Worm (Caenorhabditis elegans) whole organism, L4 larva: Measurements from ENCODE around the gene ZK945.4.

Source experiments
- D1046.2 ChIP-seq: fragments of 200-800 bp; sonication (Bioruptor generic); IDR thresholded peaks from 2 replicates; pipeline ENCODE4 v1.3.6; 2022; ENCODE audit warnings: missing genetic modification characterization, missing compliant biosample characterization
- F37D6.2 ChIP-seq: sonication (generic microtip); optimal IDR thresholded peaks from 2 replicates; lab custom pipeline; 2016; ENCODE audit warnings: mild to moderate bottlenecking, missing genetic modification characterization, missing compliant biosample characterization
- F44E2.7 ChIP-seq: fragments of 200-800 bp; sonication (Bioruptor generic); IDR thresholded peaks from 2 replicates; pipeline ENCODE4 v2.1.2; 2022; ENCODE audit warnings: missing genetic modification characterization, missing compliant biosample characterization
- T20F7.1 ChIP-seq: fragments of 200-800 bp; sonication (Bioruptor generic); optimal IDR thresholded peaks from 2 replicates; lab custom pipeline; 2018; ENCODE audit warnings: mild to moderate bottlenecking, missing genetic modification characterization, missing compliant biosample characterization
- aha-1 ChIP-seq: fragments of 150-350 bp; peaks from one replicate; lab custom pipeline; 2014; ENCODE audit warnings: missing biosample characterization, missing genetic modification characterization
- aly-2 ChIP-seq: sonication (generic microtip); optimal IDR thresholded peaks from 2 replicates; lab custom pipeline; 2018; ENCODE audit warnings: missing biosample characterization, missing genetic modification characterization
- ceh-20 ChIP-seq: fragments of 200-800 bp; sonication (Bioruptor generic); IDR thresholded peaks from 2 replicates; pipeline ENCODE4 v1.3.6; 2022; ENCODE audit warnings: missing genetic modification reagents, missing genetic modification characterization, missing compliant biosample characterization
- ceh-44 ChIP-seq: fragments of 200-800 bp; sonication (Bioruptor generic); IDR thresholded peaks from 2 replicates; pipeline ENCODE4 v1.3.6; 2022; ENCODE audit warnings: missing genetic modification reagents, missing genetic modification characterization, missing compliant biosample characterization
- daf-16 ChIP-seq, 3 experiments: sonication (generic microtip); optimal IDR thresholded peaks; 2 replicates each; lab custom pipeline; 2016 to 2017; ENCODE audit warnings: missing genetic modification characterization in 3 of 3, missing genetic modification reagents in 3 of 3, mild to moderate bottlenecking in 2 of 3, missing compliant biosample characterization in 2 of 3, missing biosample characterization in 1 of 3, moderate library complexity in 1 of 3
- daf-19 ChIP-seq: fragments of 200-800 bp; sonication (Bioruptor generic); conservative IDR thresholded peaks from 2 replicates; pipeline ENCODE4 v1.3.6; 2022; ENCODE audit warnings: missing genetic modification characterization, missing compliant biosample characterization
- dmd-6 ChIP-seq: fragments of 200-800 bp; sonication (Bioruptor generic); IDR thresholded peaks from 2 replicates; pipeline ENCODE4 v1.3.6; 2022; ENCODE audit warnings: missing genetic modification reagents, missing genetic modification characterization, missing compliant biosample characterization
- dmd-9 ChIP-seq: fragments of 200-800 bp; sonication (Bioruptor generic); IDR thresholded peaks from 2 replicates; pipeline ENCODE4 v1.3.6; 2022; ENCODE audit warnings: missing genetic modification reagents, missing genetic modification characterization, missing compliant biosample characterization
- dve-1 ChIP-seq: sonication (generic microtip); optimal IDR thresholded peaks from 2 replicates; lab custom pipeline; 2017; ENCODE audit warnings: antibody characterized with exemption, mild to moderate bottlenecking, missing genetic modification characterization, missing compliant biosample characterization; ENCODE audit not compliant: insufficient read depth
- fos-1 ChIP-seq: fragments of 150-350 bp; optimal IDR thresholded peaks from 2 replicates; lab custom pipeline; 2014; ENCODE audit warnings: missing biosample characterization, missing genetic modification characterization
- hlh-11 ChIP-seq: fragments of 200-800 bp; sonication (Bioruptor generic); optimal IDR thresholded peaks from 2 replicates; lab custom pipeline; 2018; ENCODE audit warnings: mild to moderate bottlenecking, missing genetic modification characterization, missing compliant biosample characterization
- hlh-30 ChIP-seq: sonication (generic microtip); optimal IDR thresholded peaks from 2 replicates; lab custom pipeline; 2017; ENCODE audit warnings: antibody characterized with exemption, mild to moderate bottlenecking, missing genetic modification characterization, missing compliant biosample characterization; ENCODE audit not compliant: insufficient read depth
- lim-7 ChIP-seq: fragments of 200-800 bp; sonication (Bioruptor generic); IDR thresholded peaks from 2 replicates; pipeline ENCODE4 v1.3.6; 2022; ENCODE audit warnings: missing genetic modification characterization, missing compliant biosample characterization
- lin-38 ChIP-seq: fragments of 200-800 bp; sonication (Bioruptor generic); IDR thresholded peaks from 2 replicates; pipeline ENCODE4 v1.3.6; 2022; ENCODE audit warnings: missing genetic modification reagents, missing genetic modification characterization, missing compliant biosample characterization
- lin-39 ChIP-seq: fragments of 150-350 bp; optimal IDR thresholded peaks from 2 replicates; lab custom pipeline; 2014; ENCODE audit warnings: missing biosample characterization, missing genetic modification reagents, missing genetic modification characterization
- mdl-1 ChIP-seq, 2 experiments: fragments of 150-350 bp in 1 of 2; sonication (generic microtip) in 1 of 2; optimal IDR thresholded peaks; 2 replicates each; lab custom pipeline; 2014 to 2017; ENCODE audit warnings: missing biosample characterization in 2 of 2, missing genetic modification characterization in 2 of 2
- mep-1 ChIP-seq: fragments of 150-350 bp; sonication (generic microtip); optimal IDR thresholded peaks from 3 replicates; lab custom pipeline; 2014; ENCODE audit warnings: missing biosample characterization, missing genetic modification characterization
- mes-2 ChIP-seq: sonication (generic microtip); optimal IDR thresholded peaks from 2 replicates; lab custom pipeline; 2016; ENCODE audit warnings: missing genotype, mild to moderate bottlenecking, missing genetic modification characterization, missing compliant biosample characterization; ENCODE audit not compliant: poor library complexity, severe bottlenecking
- nhr-11 ChIP-seq: fragments of 150-350 bp; optimal IDR thresholded peaks from 2 replicates; lab custom pipeline; 2014; ENCODE audit warnings: missing biosample characterization, missing genetic modification characterization
- nhr-28 ChIP-seq: fragments of 150-350 bp; optimal IDR thresholded peaks from 2 replicates; lab custom pipeline; 2014; ENCODE audit warnings: missing biosample characterization, missing genetic modification characterization
- nhr-77 ChIP-seq: fragments of 150-350 bp; optimal IDR thresholded peaks from 2 replicates; lab custom pipeline; 2014; ENCODE audit warnings: missing biosample characterization, missing genetic modification characterization
- pha-4 ChIP-seq, 2 experiments: fragments of 150-350 bp in 1 of 2; fragments of 200-800 bp in 1 of 2; sonication (Bioruptor generic) in 1 of 2; IDR thresholded peaks in 1 of 2; optimal IDR thresholded peaks in 1 of 2; 2 replicates each; pipeline versions ENCODE4 v1.3.6 to Lab custom; 2014 to 2022; ENCODE audit warnings: missing genetic modification characterization in 2 of 2, missing genetic modification reagents in 2 of 2, missing biosample characterization in 1 of 2, missing compliant biosample characterization in 1 of 2
- php-3 ChIP-seq: fragments of 200-800 bp; sonication (Bioruptor generic); IDR thresholded peaks from 2 replicates; pipeline ENCODE4 v1.3.6; 2022; ENCODE audit warnings: missing genetic modification reagents, missing genetic modification characterization, missing compliant biosample characterization
- pqm-1 ChIP-seq: sonication (generic microtip); optimal IDR thresholded peaks from 2 replicates; lab custom pipeline; 2017; ENCODE audit warnings: missing biosample characterization, missing genetic modification characterization
- tag-97 ChIP-seq: fragments of 200-800 bp; sonication (Bioruptor generic); IDR thresholded peaks from 2 replicates; pipeline ENCODE4 v1.3.6; 2022; ENCODE audit warnings: missing genetic modification characterization, missing compliant biosample characterization
- unc-62 ChIP-seq, 3 experiments: fragments of 150-350 bp in 1 of 3; sonication (generic microtip); optimal IDR thresholded peaks in 2 of 3; peaks in 1 of 3; 1 replicate in 1 of 3; 2 replicates in 2 of 3; lab custom pipeline; 2014 to 2017; ENCODE audit warnings: missing biosample characterization in 3 of 3, missing genetic modification characterization in 3 of 3, missing genetic modification reagents in 3 of 3, missing genotype in 1 of 3
- ztf-7 ChIP-seq: fragments of 150-350 bp; optimal IDR thresholded peaks from 2 replicates; lab custom pipeline; 2014; ENCODE audit warnings: missing biosample characterization, missing genetic modification characterization

ZK945.4 gene

DNA sequence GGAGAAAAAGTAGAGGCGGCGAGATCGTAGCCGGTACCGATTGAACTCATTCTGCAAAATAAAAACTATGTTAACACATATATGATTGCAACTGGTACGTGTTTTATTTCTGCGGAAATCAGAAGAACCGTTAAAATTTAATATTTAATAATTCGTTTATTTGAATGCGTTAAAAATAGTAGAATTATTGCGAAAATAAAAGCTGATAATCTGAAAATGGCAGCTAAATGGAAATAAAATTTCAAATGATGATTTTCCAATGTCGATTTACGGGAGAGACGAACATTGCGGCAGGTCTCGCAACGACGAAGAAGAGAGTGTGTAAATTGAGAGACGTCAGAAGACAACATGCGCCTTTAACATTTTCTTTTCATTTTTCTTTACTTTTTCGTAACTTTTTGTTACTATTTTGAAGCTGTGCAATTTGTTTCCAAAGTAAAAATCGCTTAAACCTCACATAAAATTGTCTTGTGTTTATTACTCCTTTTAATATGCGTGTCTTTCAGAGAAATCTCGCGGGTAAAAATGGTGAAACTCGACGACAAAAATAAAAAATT, 5.6 kb downstream of the ZK945.4 start, which contains the start of the genes pas-7 and puf-12 (continued):
- TF ChIP-seq daf-19 (GFP tag; lab: Robert Waterston, UW) = no peak
- TF ChIP-seq ztf-7 = no peak
- TF ChIP-seq mes-2 (tag; lab: Kevin White, UChicago) = peak; percentile 64
- no peak for TF ChIP-seq aha-1
- TF ChIP-seq ceh-20 (GFP tag; lab: Robert Waterston, UW) = no peak
- TF ChIP-seq mdl-1 (tag; optimal IDR thresholded peaks at IDR 0.05; lab: Kevin White, UChicago) = no peak
- no peak for TF ChIP-seq lin-39 (tag; lab: Kevin White, UChicago)
- TF ChIP-seq F44E2.7 (GFP tag; lab: Robert Waterston, UW) = no peak

DNA sequence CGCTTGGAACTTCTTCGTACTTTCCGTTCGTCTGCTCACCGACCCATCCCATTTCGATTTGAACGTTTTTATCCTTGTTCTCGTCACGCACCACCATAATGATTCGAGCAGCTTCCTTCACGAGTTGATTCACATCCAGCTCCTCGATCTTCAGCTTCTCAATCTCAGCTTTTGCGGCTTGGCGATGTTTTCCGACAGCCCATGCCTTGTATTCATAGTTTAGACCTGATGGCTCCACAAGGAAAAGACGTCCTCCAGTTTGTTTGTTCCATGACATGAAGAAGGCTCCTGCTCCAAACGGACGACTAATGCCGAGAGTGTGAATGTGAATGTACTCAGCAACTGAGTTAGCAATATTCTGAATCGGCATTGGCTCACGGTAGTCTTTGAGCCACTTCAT, 6.4 kb downstream of the ZK945.4 start:
- TF ChIP-seq aha-1 = peak; percentile 96
- no peak for TF ChIP-seq lim-7 (GFP tag; lab: Robert Waterston, UW)
- no peak for TF ChIP-seq mep-1 (tag; lab: Kevin White, UChicago)
- no peak for TF ChIP-seq F37D6.2 (tag; lab: Kevin White, UChicago)
- no peak for TF ChIP-seq fos-1
- TF ChIP-seq dmd-9 (GFP tag; lab: Robert Waterston, UW) = no peak
- TF ChIP-seq aly-2 = no peak

DNA sequence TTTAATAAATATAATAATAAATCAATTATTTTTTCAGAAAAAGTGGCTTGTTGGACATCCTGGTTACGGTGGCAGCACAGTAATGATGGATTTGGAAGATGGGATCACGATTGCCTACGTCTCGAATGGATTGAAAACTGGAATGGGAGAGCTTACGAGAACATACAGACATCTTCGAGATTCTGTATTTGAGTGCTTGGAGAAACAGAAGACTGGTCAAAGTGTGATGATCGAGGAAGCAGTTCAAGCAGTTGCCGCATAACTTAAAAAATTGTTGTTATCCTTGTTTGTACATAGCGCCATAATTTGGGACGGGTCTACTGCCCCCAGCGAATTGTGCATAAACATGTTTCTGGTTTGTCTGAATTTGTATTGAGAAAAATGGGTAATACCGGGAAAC, 7.1 kb downstream of the ZK945.4 start:
- peak; percentile 47; the same call in 1 of the 2 replicates for TF ChIP-seq pha-4 (GFP tag; IDR thresholded peaks at IDR 0.05; lab: Robert Waterston, UW)
- TF ChIP-seq pha-4 (tag; optimal IDR thresholded peaks at IDR 0.05; lab: Kevin White, UChicago) = no peak
- no peak for TF ChIP-seq D1046.2 (GFP tag; lab: Robert Waterston, UW)
- no peak for TF ChIP-seq tag-97 (GFP tag; lab: Robert Waterston, UW)
- TF ChIP-seq lin-38 = 0 out of 2 replicates have a peak, but pooled peaks have one; percentile 25
- no peak for TF ChIP-seq daf-16 (GFP tag; optimal IDR thresholded peaks at IDR 0.05; lab: Kevin White, UChicago)
- TF ChIP-seq daf-16 (tag; optimal IDR thresholded peaks at IDR 0.05; lab: Kevin White, UChicago) = peak; percentile 17

DNA sequence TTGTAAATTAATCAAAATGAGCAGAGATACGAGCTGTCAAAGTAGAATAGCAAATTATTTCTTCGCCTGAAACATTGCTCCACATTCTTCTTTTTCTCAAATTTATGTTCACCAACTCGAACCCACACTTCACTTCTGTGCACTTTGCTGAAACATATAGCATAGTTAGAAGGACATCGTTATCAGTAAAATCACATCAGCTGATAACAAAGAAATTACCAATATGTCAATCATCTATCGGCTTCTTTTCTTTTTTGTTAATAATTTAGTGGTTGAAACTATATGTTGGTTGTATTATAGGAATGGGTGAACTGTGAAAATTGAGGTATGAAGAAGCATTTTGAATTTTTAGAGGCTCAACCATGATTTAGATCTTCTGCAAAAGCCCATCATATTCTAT, 10.3 kb downstream of the ZK945.4 start:
- TF ChIP-seq dmd-6 (GFP tag; lab: Robert Waterston, UW) (peak; percentile 62), hlh-30 (tag; lab: Kevin White, UChicago) (no peak), php-3 (peak; percentile 28; the same call in 1 of the 2 replicates), nhr-77 (tag; lab: Kevin White, UChicago) (peak; percentile 37), T20F7.1 (GFP tag; lab: Kevin White, UChicago) (peak; percentile 44), ceh-44 (GFP tag; lab: Robert Waterston, UW) (no peak), pqm-1 (tag; lab: Kevin White, UChicago) (peak; percentile 74), dve-1 (peak; percentile 60), unc-62 (GFP tag; optimal IDR thresholded peaks at IDR 0.05 in 1 of 2; lab: Kevin White, UChicago) (peak in 1 of 2 experiments; percentile 51), unc-62 (tag; optimal IDR thresholded peaks at IDR 0.05; lab: Kevin White, UChicago) (no peak), nhr-11 (tag; lab: Kevin White, UChicago) (no peak), daf-16 (GFP tag; optimal IDR thresholded peaks at IDR 0.05; lab: Kevin White, UChicago) (no peak), daf-16 (tag; optimal IDR thresholded peaks at IDR 0.05; lab: Kevin White, UChicago) (peak; percentile 55), nhr-28 (tag; lab: Kevin White, UChicago) (peak; percentile 86), hlh-11 (tag; lab: Kevin White, UChicago) (peak; percentile 52)
- TF ChIP-seq, all 104 proteins: peak for 10
